Fruit fly (Drosophila melanogaster): ENCODE measurements around the gene CG31495.
A peak's percentile ranks its signal among the peaks of the same experiment; 100 is the strongest.

Gene CG31495

DNA sequence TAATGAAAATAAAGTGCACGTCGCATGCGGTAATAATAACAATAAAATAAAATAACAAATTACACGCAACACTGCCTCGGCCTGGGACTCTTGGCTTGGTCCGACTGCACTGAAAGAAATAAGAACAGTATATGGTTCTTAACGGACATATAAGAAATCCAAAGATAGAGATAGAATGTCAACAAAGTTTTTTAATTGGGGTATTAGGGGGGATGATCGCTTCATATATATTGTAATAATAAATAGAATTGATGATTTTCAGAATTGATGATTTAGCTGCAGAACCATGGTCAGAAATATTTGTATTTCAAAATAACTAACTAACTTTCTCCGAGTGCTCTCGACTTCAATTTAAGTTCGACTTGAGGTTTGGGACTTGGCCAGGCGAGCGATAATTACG lies 43.7 kb downstream of the CG31495 start (continued):
- TF ChIP-seq ss (GFP tag; optimal IDR thresholded peaks at IDR 0.05) (no peak), fkh (GFP tag; optimal IDR thresholded peaks at IDR 0.05) (no peak), Hr38 (GFP tag; optimal IDR thresholded peaks at IDR 0.05) (no peak), CG9139 (GFP tag; optimal IDR thresholded peaks at IDR 0.05) (no peak), lz (GFP tag; optimal IDR thresholded peaks at IDR 0.05) (peak; percentile 78), Ets21C (GFP tag; optimal IDR thresholded peaks at IDR 0.05) (peak; percentile 57), CG32006 (GFP tag; optimal IDR thresholded peaks at IDR 0.05) (peak; percentile 90), Hr39 (GFP tag; optimal IDR thresholded peaks at IDR 0.05) (peak; percentile 60), CG1621 (tag; optimal IDR thresholded peaks at IDR 0.05) (no peak), CG3032 (tag; optimal IDR thresholded peaks at IDR 0.05) (no peak), CG31627 (GFP tag; optimal IDR thresholded peaks at IDR 0.05) (peak; percentile 61), CG6792 (GFP tag; optimal IDR thresholded peaks at IDR 0.05) (peak; percentile 81), CG6808 (GFP tag; optimal IDR thresholded peaks at IDR 0.05) (no peak), Eip93F (GFP tag; optimal IDR thresholded peaks at IDR 0.05) (peak; percentile 59), CG8632 (GFP tag; optimal IDR thresholded peaks at IDR 0.05) (peak; percentile 69), Gug (GFP tag; IDR thresholded peaks at IDR 0.05) (peak; percentile 48), salr (GFP tag; optimal IDR thresholded peaks at IDR 0.05) (peak in 1 of 2 experiments; percentile 84), CG11294 (GFP tag; IDR thresholded peaks at IDR 0.05) (no peak), CG6276 (GFP tag; optimal IDR thresholded peaks at IDR 0.05) (peak; percentile 74), svp (GFP tag) (peak; percentile 93), fd59A (GFP tag; optimal IDR thresholded peaks at IDR 0.05) (no peak), CG8319 (GFP tag; optimal IDR thresholded peaks at IDR 0.05) (peak; percentile 47)

DNA sequence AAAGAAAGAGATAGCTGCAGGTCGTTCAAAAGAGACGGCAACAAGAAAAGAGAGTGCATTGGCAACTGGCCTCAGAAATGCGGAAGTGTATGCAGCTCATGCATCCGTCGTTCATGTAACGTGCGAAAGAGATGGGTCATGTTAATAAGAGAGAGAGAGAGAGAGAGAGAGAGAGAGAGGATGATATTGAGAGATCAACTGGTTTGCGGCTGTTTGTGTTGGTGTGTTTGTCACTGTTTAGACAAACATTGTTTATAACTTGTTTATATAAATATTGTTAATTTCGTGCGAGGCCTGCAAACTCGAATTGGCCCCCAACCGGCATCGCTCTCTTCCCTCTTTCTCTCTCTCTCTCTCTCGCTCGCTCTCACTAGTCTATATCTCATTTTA lies 45.1 kb downstream of the CG31495 start:
- TF ChIP-seq esn (GFP tag; optimal IDR thresholded peaks at IDR 0.05) (no peak), CG6163 (GFP tag; IDR thresholded peaks at IDR 0.05) (peak; percentile 58; the same call in 2 of the 3 replicates), cyc (GFP tag; optimal IDR thresholded peaks at IDR 0.05) (no peak), Gug (GFP tag; IDR thresholded peaks at IDR 0.05) (no peak), Eip93F (GFP tag; optimal IDR thresholded peaks at IDR 0.05) (no peak), Sox14 (GFP tag; optimal IDR thresholded peaks at IDR 0.05) (peak; percentile 27), CG8319 (GFP tag; optimal IDR thresholded peaks at IDR 0.05) (no peak), CG4318 (GFP tag; optimal IDR thresholded peaks at IDR 0.05) (no peak), CG3032 (tag; optimal IDR thresholded peaks at IDR 0.05) (no peak), achi (GFP tag; optimal IDR thresholded peaks at IDR 0.05) (no peak), salr (GFP tag; optimal IDR thresholded peaks at IDR 0.05) (no peak), CG9139 (GFP tag; optimal IDR thresholded peaks at IDR 0.05) (no peak), Eip78C (GFP tag) (peak; percentile 83), Ets96B (tag; optimal IDR thresholded peaks at IDR 0.05) (no peak), svp (GFP tag) (peak; percentile 71), spab (GFP tag; optimal IDR thresholded peaks at IDR 0.05) (no peak), Hr4 (GFP tag; optimal IDR thresholded peaks at IDR 0.05) (no peak), CG16779 (tag; optimal IDR thresholded peaks at IDR 0.05) (no peak), CG15336 (GFP tag; IDR thresholded peaks at IDR 0.05) (peak; percentile 35; the same call in 1 of the 2 replicates), CG10669 (GFP tag; optimal IDR thresholded peaks at IDR 0.05) (no peak), fd85E (GFP tag; optimal IDR thresholded peaks at IDR 0.05) (no peak), lz (GFP tag; optimal IDR thresholded peaks at IDR 0.05) (no peak), Sox102F (GFP tag; optimal IDR thresholded peaks at IDR 0.05) (no peak), CG6276 (GFP tag; optimal IDR thresholded peaks at IDR 0.05) (peak; percentile 10), net (GFP tag; optimal IDR thresholded peaks at IDR 0.05) (no peak), Hr39 (GFP tag; optimal IDR thresholded peaks at IDR 0.05) (no peak), CG3919 (GFP tag; optimal IDR thresholded peaks at IDR 0.05) (peak; percentile 19), CG34406 (GFP tag; optimal IDR thresholded peaks at IDR 0.05) (peak; percentile 9), fd59A (GFP tag; optimal IDR thresholded peaks at IDR 0.05) (no peak), Eip75B (GFP tag; optimal IDR thresholded peaks at IDR 0.05) (peak; percentile 48), CG8632 (GFP tag; optimal IDR thresholded peaks at IDR 0.05) (no peak), CG11294 (GFP tag; IDR thresholded peaks at IDR 0.05) (no peak), dsx (GFP tag; optimal IDR thresholded peaks at IDR 0.05; ENCODE audit: poor library complexity, severe bottlenecking) (peak; percentile 77), CG6792 (GFP tag; optimal IDR thresholded peaks at IDR 0.05) (no peak), Hr38 (GFP tag; optimal IDR thresholded peaks at IDR 0.05) (no peak), CG11762 (GFP tag; optimal IDR thresholded peaks at IDR 0.05; ENCODE audit: insufficient read depth) (no peak), CG31627 (GFP tag; optimal IDR thresholded peaks at IDR 0.05) (no peak), ss (GFP tag; optimal IDR thresholded peaks at IDR 0.05) (peak; percentile 26 to 35), vri (GFP tag; optimal IDR thresholded peaks at IDR 0.05) (no peak), CG6808 (GFP tag; optimal IDR thresholded peaks at IDR 0.05) (no peak), pdm3 (GFP tag; optimal IDR thresholded peaks at IDR 0.05) (no peak), Met (GFP tag; optimal IDR thresholded peaks at IDR 0.05) (peak; percentile 23), eg (GFP tag; IDR thresholded peaks at IDR 0.05) (no peak; the same call in 2 of the 3 replicates)
